Fruit fly (Drosophila melanogaster) whole organism, wandering third instar larva: Measurements from ENCODE around the gene sofe.

Experiments used
- Abd-B ChIP-seq: fragments of >200 bp; optimal IDR thresholded peaks from 2 replicates; lab custom pipeline; 2017; ENCODE audit warnings: missing biosample characterization, missing genetic modification characterization
- Sp1 ChIP-seq: fragments of 200-800 bp; sonication (Bioruptor generic); optimal IDR thresholded peaks from 3 replicates; lab custom pipeline; 2019; ENCODE audit warnings: missing biosample characterization, mild to moderate bottlenecking, missing genetic modification characterization, moderate library complexity
- usp ChIP-seq: fragments of >200 bp; optimal IDR thresholded peaks from 2 replicates; lab custom pipeline; 2017; ENCODE audit warnings: missing biosample characterization, missing genetic modification characterization

- TF ChIP-seq Abd-B (GFP tag; lab: Kevin White, UChicago) (no peak), usp (GFP tag; lab: Kevin White, UChicago) (no peak), Sp1 (GFP tag; lab: Kevin White, UChicago) (no peak)
Measured at dm6 chrX:10816856-10817255, 40.4 kb downstream of the sofe start.
